1 fruit fly cellular context compared by ENCODE assay signal in genomic region chr2L:21263470-21264146, dm6.
TF ChIP-seq lines count a peak whose summit lies in the region.

No protein-coding gene starts in this region.

TF ChIP-seq in whole organism, embryonic, 481 proteins besides CTCF, POLR2A, EP300 and RAD21 (continued from another document):
- no peak for TF ChIP-seq Vsx1 (GFP tag; optimal IDR thresholded peaks at IDR 0.05; lab: Kevin White, UChicago)
- no peak; the same call in 1 of the 2 replicates for TF ChIP-seq Xrp1 (GFP tag; IDR thresholded peaks at IDR 0.05; lab: Robert Waterston, UW)
- TF ChIP-seq CG1603 (tag; optimal IDR thresholded peaks at IDR 0.05; lab: Kevin White, UChicago) = peak; percentile 43
- TF ChIP-seq az2 (GFP tag; optimal IDR thresholded peaks at IDR 0.05; lab: Kevin White, UChicago) = peak; percentile 36
- no peak for TF ChIP-seq Fer1 (GFP tag; optimal IDR thresholded peaks at IDR 0.05; lab: Kevin White, UChicago)
- no peak for TF ChIP-seq jumu (GFP tag; optimal IDR thresholded peaks at IDR 0.05; lab: Kevin White, UChicago)
- no peak for TF ChIP-seq CG7786 (GFP tag; optimal IDR thresholded peaks at IDR 0.05; lab: Kevin White, UChicago)
- TF ChIP-seq Dp (GFP tag; optimal IDR thresholded peaks at IDR 0.05; lab: Kevin White, UChicago) = no peak
- TF ChIP-seq Atf6 (GFP tag; IDR thresholded peaks at IDR 0.05; lab: Robert Waterston, UW) = peak; percentile 43; the same call in 1 of the 2 replicates
- TF ChIP-seq wor (GFP tag; IDR thresholded peaks at IDR 0.05; lab: Robert Waterston, UW) = no peak
- peak; percentile 22 for TF ChIP-seq fd96Cb (tag; optimal IDR thresholded peaks at IDR 0.05; lab: Kevin White, UChicago)
- no peak for TF ChIP-seq CG14860 (GFP tag; IDR thresholded peaks at IDR 0.05; lab: Robert Waterston, UW; ENCODE audit: partially characterized antibody)
- no peak for TF ChIP-seq shn (GFP tag; optimal IDR thresholded peaks at IDR 0.05; lab: Kevin White, UChicago)
- no peak for TF ChIP-seq pfk (GFP tag; optimal IDR thresholded peaks at IDR 0.05; lab: Kevin White, UChicago)
- no peak for TF ChIP-seq CG31224 (GFP tag; IDR thresholded peaks at IDR 0.05; lab: Robert Waterston, UW)
- TF ChIP-seq cato (GFP tag; optimal IDR thresholded peaks at IDR 0.05; lab: Kevin White, UChicago; ENCODE audit: borderline replicate concordance) = no peak
- TF ChIP-seq sim (GFP tag; IDR thresholded peaks at IDR 0.05; lab: Robert Waterston, UW) = no peak
- no peak for TF ChIP-seq ERR (GFP tag; optimal IDR thresholded peaks at IDR 0.05; lab: Kevin White, UChicago)
- TF ChIP-seq al (GFP tag; IDR thresholded peaks at IDR 0.05; lab: Robert Waterston, UW) = no peak
- no peak for TF ChIP-seq Blimp-1 (GFP tag; optimal IDR thresholded peaks at IDR 0.05; lab: Kevin White, UChicago)
- TF ChIP-seq Sox102F (GFP tag; optimal IDR thresholded peaks at IDR 0.05; lab: Kevin White, UChicago) = peak; percentile 51
- no peak for TF ChIP-seq CG3838 (GFP tag; optimal IDR thresholded peaks at IDR 0.05; lab: Kevin White, UChicago)
- no peak for TF ChIP-seq ci (GFP tag; IDR thresholded peaks at IDR 0.05; lab: Robert Waterston, UW)
- TF ChIP-seq stwl (tag; optimal IDR thresholded peaks at IDR 0.05; lab: Kevin White, UChicago) = peak; percentile 38
- TF ChIP-seq btn (GFP tag; optimal IDR thresholded peaks at IDR 0.05; lab: Kevin White, UChicago) = no peak
- no peak for TF ChIP-seq Lhr (GFP tag; optimal IDR thresholded peaks at IDR 0.05; lab: Kevin White, UChicago)
- no peak for TF ChIP-seq CG13287 (GFP tag; IDR thresholded peaks at IDR 0.05; lab: Robert Waterston, UW; ENCODE audit: partially characterized antibody)
- peak in 1 of 2 experiments; percentile 45 for TF ChIP-seq tll (GFP tag; optimal IDR thresholded peaks at IDR 0.05; lab: Kevin White, UChicago)
- TF ChIP-seq Lpt (GFP tag; optimal IDR thresholded peaks at IDR 0.05; lab: Kevin White, UChicago) = no peak
- TF ChIP-seq grau (tag; optimal IDR thresholded peaks at IDR 0.05; lab: Kevin White, UChicago) = peak; percentile 93
- peak; percentile 10 for TF ChIP-seq CG11723 (GFP tag; optimal IDR thresholded peaks at IDR 0.05; lab: Kevin White, UChicago)
- no peak for TF ChIP-seq H2.0 (GFP tag; IDR thresholded peaks at IDR 0.05; lab: Robert Waterston, UW)
- no peak for TF ChIP-seq Mes4 (GFP tag; optimal IDR thresholded peaks at IDR 0.05; lab: Kevin White, UChicago)
- TF ChIP-seq Trl (optimal IDR thresholded peaks at IDR 0.05; lab: Kevin White, UChicago) = no peak
- peak; percentile 19 for TF ChIP-seq Trl (GFP tag; optimal IDR thresholded peaks at IDR 0.05; lab: Kevin White, UChicago)
- TF ChIP-seq CG18476 (GFP tag; optimal IDR thresholded peaks at IDR 0.05; lab: Kevin White, UChicago) = no peak
- TF ChIP-seq H15 (GFP tag; IDR thresholded peaks at IDR 0.05; lab: Robert Waterston, UW) = no peak
- no peak for TF ChIP-seq ATbp (GFP tag; optimal IDR thresholded peaks at IDR 0.05; lab: Kevin White, UChicago)
- no peak for TF ChIP-seq CG34376 (GFP tag; optimal IDR thresholded peaks at IDR 0.05; lab: Kevin White, UChicago)
- peak; percentile 23 for TF ChIP-seq CG6813 (GFP tag; optimal IDR thresholded peaks at IDR 0.05; lab: Kevin White, UChicago)
- TF ChIP-seq dimm (GFP tag; IDR thresholded peaks at IDR 0.05; lab: Robert Waterston, UW) = no peak
- TF ChIP-seq CG8765 (GFP tag; IDR thresholded peaks at IDR 0.05; lab: Robert Waterston, UW) = no peak
- no peak for TF ChIP-seq B-H2 (GFP tag; optimal IDR thresholded peaks at IDR 0.05; lab: Kevin White, UChicago)
- TF ChIP-seq repo (GFP tag; optimal IDR thresholded peaks at IDR 0.05; lab: Kevin White, UChicago) = no peak
- peak; percentile 14 for TF ChIP-seq CG9437 (GFP tag; optimal IDR thresholded peaks at IDR 0.05; lab: Kevin White, UChicago)
- TF ChIP-seq CG2875 (GFP tag; optimal IDR thresholded peaks at IDR 0.05; lab: Kevin White, UChicago) = peak; percentile 38
- no peak for TF ChIP-seq MESR4 (GFP tag; optimal IDR thresholded peaks at IDR 0.05; lab: Kevin White, UChicago)
- TF ChIP-seq NfI (GFP tag; optimal IDR thresholded peaks at IDR 0.05; lab: Kevin White, UChicago) = no peak
- TF ChIP-seq ems (GFP tag; optimal IDR thresholded peaks at IDR 0.05; lab: Kevin White, UChicago) = no peak
- TF ChIP-seq MBD-R2 (GFP tag; IDR thresholded peaks at IDR 0.05; lab: Robert Waterston, UW) = no peak
- TF ChIP-seq dmrt99B (tag; optimal IDR thresholded peaks at IDR 0.05; lab: Kevin White, UChicago) = no peak
- TF ChIP-seq Mrtf (GFP tag; IDR thresholded peaks at IDR 0.05; lab: Robert Waterston, UW) = no peak
- peak; percentile 25 for TF ChIP-seq PHDP (tag; optimal IDR thresholded peaks at IDR 0.05; lab: Kevin White, UChicago)
- no peak for TF ChIP-seq CG7987 (GFP tag; optimal IDR thresholded peaks at IDR 0.05; lab: Kevin White, UChicago)
- TF ChIP-seq psq (GFP tag; optimal IDR thresholded peaks at IDR 0.05; lab: Kevin White, UChicago) = no peak
- peak; percentile 24 for TF ChIP-seq trem (tag; optimal IDR thresholded peaks at IDR 0.05; lab: Kevin White, UChicago)
- TF ChIP-seq Bteb2 (GFP tag; optimal IDR thresholded peaks at IDR 0.05; lab: Kevin White, UChicago) = no peak
- TF ChIP-seq dysf (GFP tag; IDR thresholded peaks at IDR 0.05; lab: Robert Waterston, UW) = no peak
- TF ChIP-seq schlank (tag; optimal IDR thresholded peaks at IDR 0.05; lab: Kevin White, UChicago) = no peak
- TF ChIP-seq CG11695 (GFP tag; IDR thresholded peaks at IDR 0.05; lab: Robert Waterston, UW) = no peak
- peak; percentile 27 for TF ChIP-seq CG4282 (GFP tag; optimal IDR thresholded peaks at IDR 0.05; lab: Kevin White, UChicago)
- TF ChIP-seq CG1529 (GFP tag; optimal IDR thresholded peaks at IDR 0.05; lab: Kevin White, UChicago) = no peak
- no peak for TF ChIP-seq ato (GFP tag; IDR thresholded peaks at IDR 0.05; lab: Robert Waterston, UW; ENCODE audit: partially characterized antibody)
- 0 out of 2 replicates have a peak, but pooled peaks have one; percentile 7 for TF ChIP-seq Scr (GFP tag; IDR thresholded peaks at IDR 0.05; lab: Robert Waterston, UW; ENCODE audit: partially characterized antibody)
- no peak for TF ChIP-seq CG2202 (tag; optimal IDR thresholded peaks at IDR 0.05; lab: Kevin White, UChicago)
- peak; percentile 24 for TF ChIP-seq zen (tag; optimal IDR thresholded peaks at IDR 0.05; lab: Kevin White, UChicago)
- TF ChIP-seq Nf-YC (tag; optimal IDR thresholded peaks at IDR 0.05; lab: Kevin White, UChicago) = no peak
- TF ChIP-seq Xbp1 (GFP tag; optimal IDR thresholded peaks at IDR 0.05; lab: Kevin White, UChicago) = peak; percentile 50
- no peak for TF ChIP-seq CG6765 (GFP tag; optimal IDR thresholded peaks at IDR 0.05; lab: Kevin White, UChicago)
- TF ChIP-seq CG31365 (tag; optimal IDR thresholded peaks at IDR 0.05; lab: Kevin White, UChicago) = no peak
- no peak for TF ChIP-seq pb (GFP tag; optimal IDR thresholded peaks at IDR 0.05; lab: Kevin White, UChicago)
- TF ChIP-seq CG15696 (tag; optimal IDR thresholded peaks at IDR 0.05; lab: Kevin White, UChicago) = peak; percentile 22
- peak; percentile 47; the same call in 1 of the 2 replicates for TF ChIP-seq CG14441 (GFP tag; IDR thresholded peaks at IDR 0.05; lab: Robert Waterston, UW)
- TF ChIP-seq CG15011 (GFP tag; optimal IDR thresholded peaks at IDR 0.05; lab: Kevin White, UChicago) = peak; percentile 3
- TF ChIP-seq peb (GFP tag; IDR thresholded peaks at IDR 0.05; lab: Robert Waterston, UW) = no peak
- no peak for TF ChIP-seq MTF-1 (GFP tag; optimal IDR thresholded peaks at IDR 0.05; lab: Kevin White, UChicago; ENCODE audit: borderline replicate concordance)
- peak; percentile 62 for TF ChIP-seq gem (tag; optimal IDR thresholded peaks at IDR 0.05; lab: Kevin White, UChicago)
- TF ChIP-seq BtbVII (GFP tag; optimal IDR thresholded peaks at IDR 0.05; lab: Kevin White, UChicago) = no peak
